Worm (Caenorhabditis elegans): Measurements from ENCODE around the gene set-8.

set-8 gene

ce11 chrX:13477356-13477755 lies 30.8 kb downstream of the set-8 start, which contains the start of gene efn-3:
efn-3 (minus strand) TSS chrX:13477456.
- no peak for TF ChIP-seq ces-1 (GFP tag; optimal IDR thresholded peaks at IDR 0.05)
- no peak for TF ChIP-seq tbx-8 (GFP tag; optimal IDR thresholded peaks at IDR 0.05)
- no peak for TF ChIP-seq mls-2 (tag; optimal IDR thresholded peaks at IDR 0.05)
- no peak for TF ChIP-seq lsy-2 (tag; optimal IDR thresholded peaks at IDR 0.05)
- no peak for TF ChIP-seq elt-3 (tag; optimal IDR thresholded peaks at IDR 0.05)
- TF ChIP-seq hlh-1 (tag; optimal IDR thresholded peaks at IDR 0.05): no peak
- TF ChIP-seq nhr-28 (tag; optimal IDR thresholded peaks at IDR 0.05): no peak
- no peak for TF ChIP-seq ceh-43 (GFP tag; optimal IDR thresholded peaks at IDR 0.05)
- no peak for TF ChIP-seq nhr-12 (tag; optimal IDR thresholded peaks at IDR 0.05)
- TF ChIP-seq sptf-1 (tag; optimal IDR thresholded peaks at IDR 0.05): no peak
- TF ChIP-seq nhr-2 (tag; optimal IDR thresholded peaks at IDR 0.05): no peak
- TF ChIP-seq cnd-1 (tag; optimal IDR thresholded peaks at IDR 0.05): no peak
- no peak for TF ChIP-seq lin-13 (tag; optimal IDR thresholded peaks at IDR 0.05)
- TF ChIP-seq bed-3 (GFP tag; optimal IDR thresholded peaks at IDR 0.05): no peak
- TF ChIP-seq ceh-39 (tag; optimal IDR thresholded peaks at IDR 0.05): no peak

- TF ChIP-seq nhr-12 (tag; optimal IDR thresholded peaks at IDR 0.05): no peak
- no peak for TF ChIP-seq flh-1 (GFP tag; optimal IDR thresholded peaks at IDR 0.05)
- no peak for TF ChIP-seq cnd-1 (tag; optimal IDR thresholded peaks at IDR 0.05)
- TF ChIP-seq M03D4.4 (tag; optimal IDR thresholded peaks at IDR 0.05): no peak
- no peak for TF ChIP-seq sptf-1 (tag; optimal IDR thresholded peaks at IDR 0.05)
- no peak for TF ChIP-seq drap-1 (GFP tag; optimal IDR thresholded peaks at IDR 0.05)
- no peak for TF ChIP-seq sem-2 (GFP tag; optimal IDR thresholded peaks at IDR 0.05)
- no peak for TF ChIP-seq pha-4 (tag; optimal IDR thresholded peaks at IDR 0.05)
Observed at ce11 chrX:13481704-13482103, 35.2 kb downstream of the set-8 start, which contains the start of gene srd-50. srd-50 (minus strand) TSS chrX:13481804.

ce11 chrX:13484813-13485212 lies 38.3 kb downstream of the set-8 start, which contains the start of gene srd-51:
srd-51 (minus strand) TSS chrX:13484913.
- TF ChIP-seq cnd-1 (tag; optimal IDR thresholded peaks at IDR 0.05) (no peak), ceh-39 (tag; optimal IDR thresholded peaks at IDR 0.05) (no peak), ceh-43 (GFP tag; optimal IDR thresholded peaks at IDR 0.05) (no peak), M03D4.4 (tag; optimal IDR thresholded peaks at IDR 0.05) (no peak), unc-120 (tag; optimal IDR thresholded peaks at IDR 0.05; ENCODE audit: poor library complexity, severe bottlenecking) (no peak), mep-1 (tag; optimal IDR thresholded peaks at IDR 0.05) (no peak), sem-2 (GFP tag; optimal IDR thresholded peaks at IDR 0.05) (no peak), elt-1 (tag; optimal IDR thresholded peaks at IDR 0.05; ENCODE audit: borderline replicate concordance, insufficient read depth) (no peak), lin-13 (tag; optimal IDR thresholded peaks at IDR 0.05) (no peak), nhr-237 (tag; optimal IDR thresholded peaks at IDR 0.05) (no peak)

- TF ChIP-seq nhr-237 (tag; optimal IDR thresholded peaks at IDR 0.05) (no peak), elt-1 (tag; optimal IDR thresholded peaks at IDR 0.05; ENCODE audit: borderline replicate concordance, insufficient read depth) (no peak), flh-1 (GFP tag; optimal IDR thresholded peaks at IDR 0.05) (no peak), ceh-39 (tag; optimal IDR thresholded peaks at IDR 0.05) (no peak), mls-2 (tag; optimal IDR thresholded peaks at IDR 0.05) (no peak), lin-13 (tag; optimal IDR thresholded peaks at IDR 0.05) (no peak), ces-1 (GFP tag; optimal IDR thresholded peaks at IDR 0.05) (no peak), ham-2 (GFP tag; optimal IDR thresholded peaks at IDR 0.05) (no peak), ceh-83 (GFP tag; optimal IDR thresholded peaks at IDR 0.05) (no peak), lsy-2 (tag; optimal IDR thresholded peaks at IDR 0.05) (no peak), M03D4.4 (tag; optimal IDR thresholded peaks at IDR 0.05) (no peak), bed-3 (GFP tag; optimal IDR thresholded peaks at IDR 0.05) (no peak), ceh-43 (GFP tag; optimal IDR thresholded peaks at IDR 0.05) (no peak), blmp-1 (tag; optimal IDR thresholded peaks at IDR 0.05) (no peak), nhr-28 (tag; optimal IDR thresholded peaks at IDR 0.05) (no peak), tbx-8 (GFP tag; optimal IDR thresholded peaks at IDR 0.05) (no peak), cnd-1 (tag; optimal IDR thresholded peaks at IDR 0.05) (no peak), nhr-76 (tag; optimal IDR thresholded peaks at IDR 0.05) (no peak)
Observed at ce11 chrX:13493762-13494161, 47.2 kb downstream of the set-8 start.

Measured in whole organism, mixed stage, embryonic.